Worm (Caenorhabditis elegans) whole organism, L3 larva: Measurements from ENCODE around the gene smrc-1.

Experiments
- ama-1 ChIP-seq: fragments of 150-350 bp; optimal IDR thresholded peaks from 2 replicates; lab custom pipeline; 2018
- egl-27 ChIP-seq: sonication (generic microtip); optimal IDR thresholded peaks from 4 replicates; lab custom pipeline; 2017; ENCODE audit warnings: missing biosample characterization, missing genetic modification reagents, missing genetic modification characterization
- nfya-1 ChIP-seq: sonication (generic microtip); optimal IDR thresholded peaks from 2 replicates; lab custom pipeline; 2017; ENCODE audit warnings: missing genetic modification characterization, mild to moderate bottlenecking, missing compliant biosample characterization, antibody characterized with exemption, moderate library complexity; ENCODE audit not compliant: insufficient read depth
- nhr-237 ChIP-seq: fragments of 150-350 bp; optimal IDR thresholded peaks from 2 replicates; lab custom pipeline; 2014; ENCODE audit warnings: missing biosample characterization, missing genetic modification characterization
- skn-1 ChIP-seq: fragments of 150-350 bp; optimal IDR thresholded peaks from 2 replicates; lab custom pipeline; 2014; ENCODE audit warnings: missing biosample characterization, missing genetic modification characterization

ce11 chrIII:6374947-6375415, 15.8 kb upstream of the smrc-1 start, which contains the start of the genes rps-13 and nfx-1:
- peak; percentile 73 for TF ChIP-seq skn-1
- no peak for TF ChIP-seq nhr-237
- TF ChIP-seq ama-1 (lab: Kevin White, UChicago): no peak
- peak; percentile 97 for TF ChIP-seq nfya-1 (tag; lab: Kevin White, UChicago)
- TF ChIP-seq egl-27: no peak
